Worm (Caenorhabditis elegans) whole organism, young adult: Measurements from ENCODE around the gene syx-4.

Experiments used
- B0261.1 ChIP-seq: sonication (generic microtip); optimal IDR thresholded peaks from 2 replicates; lab custom pipeline; 2016; ENCODE audit warnings: mild to moderate bottlenecking, missing genetic modification characterization, moderate library complexity, missing compliant biosample characterization
- C06A6.2 ChIP-seq: fragments of 200-800 bp; sonication (Bioruptor generic); conservative IDR thresholded peaks from 2 replicates; pipeline ENCODE4 v1.3.6; 2022; ENCODE audit warnings: missing genetic modification characterization, missing compliant biosample characterization
- F22D6.2 ChIP-seq: sonication (generic microtip); optimal IDR thresholded peaks from 2 replicates; lab custom pipeline; 2016; ENCODE audit warnings: mild to moderate bottlenecking, missing genetic modification characterization, missing compliant biosample characterization
- F33H1.4 ChIP-seq: fragments of 200-800 bp; sonication (Bioruptor generic); IDR thresholded peaks from 2 replicates; pipeline ENCODE4 v1.3.6; 2022; ENCODE audit warnings: missing genetic modification reagents, missing genetic modification characterization, missing compliant biosample characterization
- F37B4.10 ChIP-seq: fragments of 200-800 bp; sonication (Bioruptor generic); IDR thresholded peaks from 2 replicates; pipeline ENCODE4 v1.3.6; 2022; ENCODE audit warnings: missing genetic modification characterization, missing compliant biosample characterization
- F57C9.4 ChIP-seq: sonication (generic microtip); optimal IDR thresholded peaks from 2 replicates; lab custom pipeline; 2017; ENCODE audit warnings: mild to moderate bottlenecking, missing genetic modification characterization, missing compliant biosample characterization
- Y79H2A.3 ChIP-seq: fragments of 200-800 bp; sonication (Bioruptor generic); conservative IDR thresholded peaks from 2 replicates; pipeline ENCODE4 v1.3.6; 2022; ENCODE audit warnings: missing genetic modification reagents, missing genetic modification characterization, missing compliant biosample characterization
- ZK185.1 ChIP-seq: sonication (generic microtip); optimal IDR thresholded peaks from 2 replicates; lab custom pipeline; 2016; ENCODE audit warnings: mild to moderate bottlenecking, missing genetic modification characterization, missing compliant biosample characterization; ENCODE audit not compliant: poor library complexity, severe bottlenecking
- ama-1 ChIP-seq, 3 experiments: fragments of 150-350 bp in 1 of 3; sonication (generic microtip) in 2 of 3; optimal IDR thresholded peaks; 2 replicates each; lab custom pipeline; 2014 to 2018; ENCODE audit warnings: missing biosample characterization in 2 of 3, missing genetic modification characterization in 2 of 3, missing genetic modification reagents in 2 of 3
- aptf-2 ChIP-seq: fragments of 200-800 bp; sonication (Bioruptor generic); conservative IDR thresholded peaks from 2 replicates; pipeline ENCODE4 v1.3.6; 2022; ENCODE audit warnings: missing genetic modification reagents, missing genetic modification characterization, missing compliant biosample characterization
- atf-7 ChIP-seq: sonication (generic microtip); optimal IDR thresholded peaks from 2 replicates; lab custom pipeline; 2017; ENCODE audit warnings: mild to moderate bottlenecking, missing genetic modification characterization, missing compliant biosample characterization
- athp-1 ChIP-seq: sonication (generic microtip); optimal IDR thresholded peaks from 2 replicates; lab custom pipeline; 2017; ENCODE audit warnings: mild to moderate bottlenecking, missing genetic modification characterization, missing compliant biosample characterization
- attf-3 ChIP-seq: fragments of 200-800 bp; sonication (Bioruptor generic); conservative IDR thresholded peaks from 2 replicates; pipeline ENCODE4 v1.3.6; 2022; ENCODE audit warnings: missing genetic modification reagents, missing genetic modification characterization, missing compliant biosample characterization
- ceh-100 ChIP-seq: fragments of 200-800 bp; sonication (Bioruptor generic); IDR thresholded peaks from 2 replicates; pipeline ENCODE4 v1.3.6; 2022; ENCODE audit warnings: missing genetic modification reagents, missing genetic modification characterization, missing compliant biosample characterization
- ceh-91 ChIP-seq: fragments of 200-800 bp; sonication (Bioruptor generic); IDR thresholded peaks from 2 replicates; pipeline ENCODE4 v1.3.6; 2022; ENCODE audit warnings: missing genetic modification reagents, missing genetic modification characterization, missing compliant biosample characterization
- dpff-1 ChIP-seq: sonication (generic microtip); optimal IDR thresholded peaks from 2 replicates; lab custom pipeline; 2017; ENCODE audit warnings: mild to moderate bottlenecking, missing genetic modification characterization, missing compliant biosample characterization
- dpl-1 ChIP-seq: fragments of 150-350 bp; optimal IDR thresholded peaks from 2 replicates; lab custom pipeline; 2014; ENCODE audit warnings: missing biosample characterization, missing genetic modification reagents, missing genetic modification characterization
- egrh-3 ChIP-seq: fragments of 200-800 bp; sonication (Bioruptor generic); IDR thresholded peaks from 2 replicates; pipeline ENCODE4 v1.3.6; 2022; ENCODE audit warnings: missing genetic modification reagents, missing genetic modification characterization, missing compliant biosample characterization
- ets-4 ChIP-seq: fragments of 200-800 bp; sonication (Bioruptor generic); optimal IDR thresholded peaks from 2 replicates; lab custom pipeline; 2018; ENCODE audit warnings: mild to moderate bottlenecking, missing genetic modification characterization, missing compliant biosample characterization
- hsf-1 ChIP-seq: fragments of 200-800 bp; sonication (Bioruptor generic); IDR thresholded peaks from 2 replicates; pipeline ENCODE4 v1.3.6; 2022; ENCODE audit warnings: missing genetic modification reagents, missing genetic modification characterization, missing compliant biosample characterization
- lin-26 ChIP-seq: fragments of 200-800 bp; sonication (Bioruptor generic); IDR thresholded peaks from 2 replicates; pipeline ENCODE4 v1.3.6; 2022; ENCODE audit warnings: missing genetic modification reagents, missing genetic modification characterization, missing compliant biosample characterization
- lin-54 ChIP-seq: fragments of 200-800 bp; sonication (Bioruptor generic); optimal IDR thresholded peaks from 2 replicates; lab custom pipeline; 2018; ENCODE audit warnings: mild to moderate bottlenecking, missing genetic modification characterization, missing compliant biosample characterization
- lsy-27 ChIP-seq: sonication (generic microtip); optimal IDR thresholded peaks from 2 replicates; lab custom pipeline; 2017; ENCODE audit warnings: missing genetic modification characterization, mild to moderate bottlenecking, missing compliant biosample characterization, antibody characterized with exemption, missing genotype, borderline replicate concordance; ENCODE audit not compliant: insufficient read depth
- nfya-2 ChIP-seq: fragments of 200-800 bp; sonication (Bioruptor generic); IDR thresholded peaks from 2 replicates; pipeline ENCODE4 v1.3.6; 2022; ENCODE audit warnings: missing genetic modification reagents, missing genetic modification characterization, missing compliant biosample characterization
- nfyb-1 ChIP-seq: fragments of 200-800 bp; sonication (Bioruptor generic); IDR thresholded peaks from 2 replicates; pipeline ENCODE4 v1.3.6; 2022; ENCODE audit warnings: missing genetic modification reagents, missing genetic modification characterization, missing compliant biosample characterization
- pbrm-1 ChIP-seq: fragments of 200-800 bp; sonication (Bioruptor generic); IDR thresholded peaks from 2 replicates; pipeline ENCODE4 v1.3.6; 2022; ENCODE audit warnings: missing genetic modification reagents, missing genetic modification characterization, missing compliant biosample characterization
- pha-4 ChIP-seq: fragments of 150-350 bp; sonication (generic microtip); optimal IDR thresholded peaks from 2 replicates; lab custom pipeline; 2014; ENCODE audit warnings: missing biosample characterization, missing genetic modification reagents, missing genetic modification characterization
- snpc-1.3 ChIP-seq: sonication (generic microtip); optimal IDR thresholded peaks from 2 replicates; lab custom pipeline; 2017; ENCODE audit warnings: missing genetic modification characterization, mild to moderate bottlenecking, missing compliant biosample characterization, antibody characterized with exemption, moderate library complexity, missing genotype, missing genetic modification reagents; ENCODE audit not compliant: insufficient read depth
- snpc-3.4 ChIP-seq: sonication (generic microtip); optimal IDR thresholded peaks from 2 replicates; lab custom pipeline; 2017; ENCODE audit warnings: missing genetic modification characterization, mild to moderate bottlenecking, missing compliant biosample characterization, antibody characterized with exemption, moderate library complexity, missing genotype, missing genetic modification reagents
- tbp1 ChIP-seq: fragments of 200-800 bp; sonication (Bioruptor generic); optimal IDR thresholded peaks from 2 replicates; lab custom pipeline; 2018; ENCODE audit warnings: mild to moderate bottlenecking, missing genetic modification characterization, missing compliant biosample characterization
- tbx-9 ChIP-seq: sonication (generic microtip); optimal IDR thresholded peaks from 2 replicates; lab custom pipeline; 2016; ENCODE audit warnings: borderline replicate concordance, missing genetic modification characterization, inconsistent platforms, missing compliant biosample characterization
- xnd-1 ChIP-seq: sonication (generic microtip); optimal IDR thresholded peaks from 2 replicates; lab custom pipeline; 2016; ENCODE audit warnings: missing genotype, missing genetic modification reagents, missing genetic modification characterization, missing compliant biosample characterization
- zfh-2 ChIP-seq: fragments of 200-800 bp; sonication (Bioruptor generic); conservative IDR thresholded peaks from 2 replicates; pipeline ENCODE4 v1.3.6; 2022; ENCODE audit warnings: missing genetic modification reagents, missing genetic modification characterization, missing compliant biosample characterization
- ztf-18 ChIP-seq: sonication (generic microtip); optimal IDR thresholded peaks from 2 replicates; lab custom pipeline; 2016; ENCODE audit warnings: missing genotype, mild to moderate bottlenecking, missing genetic modification characterization, missing compliant biosample characterization
- ztf-25 ChIP-seq: fragments of 200-800 bp; sonication (Bioruptor generic); IDR thresholded peaks from 2 replicates; pipeline ENCODE4 v1.3.6; 2022; ENCODE audit warnings: missing genetic modification reagents, missing genetic modification characterization, missing compliant biosample characterization

The syx-4 gene

ce11 chrIV:8487183-8487582 lies 30.1 kb downstream of the syx-4 start, which contains the start of gene srlf-3:
TSS of gene srlf-3 (plus strand) at chrIV:8487483.
- no peak for TF ChIP-seq C06A6.2 (GFP tag; lab: Robert Waterston, UW)

DNA sequence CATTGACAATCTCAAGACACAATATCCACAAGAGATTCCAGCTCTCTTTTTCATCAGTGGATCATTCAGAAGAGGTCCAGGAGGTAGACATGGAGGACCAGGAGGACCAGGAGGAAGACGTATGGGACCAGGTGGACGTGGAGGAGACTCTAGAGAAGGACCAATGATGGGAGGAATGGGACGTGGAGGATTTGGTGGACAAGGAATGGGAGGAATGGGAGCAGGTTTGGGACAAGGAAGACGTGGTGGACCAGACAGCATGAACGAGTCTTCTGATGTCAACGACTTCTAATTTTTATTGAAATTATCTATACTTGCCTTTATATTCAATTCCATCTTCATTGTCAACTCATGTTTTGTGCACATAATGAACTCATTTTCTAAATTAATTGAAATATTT lies 31.0 kb downstream of the syx-4 start:
- TF ChIP-seq nfya-2 (GFP tag; lab: Robert Waterston, UW) (no peak), zfh-2 (GFP tag; lab: Robert Waterston, UW) (0 out of 2 replicates have a peak, but pooled peaks have one; percentile 25)
- TF ChIP-seq, all 124 proteins: peak for 1

DNA sequence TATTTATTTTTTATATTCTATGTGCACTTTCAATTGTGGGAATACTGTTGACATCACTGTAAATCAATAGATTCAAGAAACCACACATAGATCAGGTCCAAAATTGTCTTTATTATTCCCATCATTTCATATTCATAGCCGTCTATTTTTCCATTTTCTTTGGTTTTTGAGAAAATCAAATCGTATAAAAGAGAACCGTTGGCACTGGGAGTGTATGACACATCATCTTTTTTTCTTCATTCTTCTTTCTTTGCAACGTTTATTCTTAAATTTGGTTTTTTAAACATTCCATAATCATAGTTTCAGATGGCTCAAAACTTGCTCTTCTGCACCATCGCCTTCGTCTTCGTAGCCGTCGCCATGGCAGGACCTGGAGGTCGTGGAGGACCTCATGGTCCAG lies 32.8 kb downstream of the syx-4 start, which contains the start of gene srlf-2:
srlf-2 (plus strand) TSS at position 301 of the 400 bp plus-strand sequence.
- no peak for TF ChIP-seq aptf-2 (GFP tag; lab: Robert Waterston, UW)
- TF ChIP-seq Y79H2A.3 (GFP tag; lab: Robert Waterston, UW) = no peak
- no peak for TF ChIP-seq lsy-27
- TF ChIP-seq pha-4 (tag; lab: Kevin White, UChicago) = no peak
- no peak for TF ChIP-seq ztf-18 (tag; lab: Kevin White, UChicago)
- no peak for TF ChIP-seq ceh-91
- TF ChIP-seq atf-7 (tag; lab: Kevin White, UChicago) = no peak
- TF ChIP-seq dpl-1 = no peak
- TF ChIP-seq hsf-1 (GFP tag; lab: Robert Waterston, UW) = no peak
- no peak for TF ChIP-seq pbrm-1 (GFP tag; lab: Robert Waterston, UW)
- no peak for TF ChIP-seq snpc-3.4
- TF ChIP-seq athp-1 (tag; lab: Kevin White, UChicago) = no peak
- TF ChIP-seq tbp1 (GFP tag; lab: Kevin White, UChicago) = no peak
- TF ChIP-seq nfyb-1 (GFP tag; lab: Robert Waterston, UW) = no peak
- TF ChIP-seq egrh-3 (GFP tag; lab: Robert Waterston, UW) = no peak
- TF ChIP-seq dpff-1 (tag; lab: Kevin White, UChicago) = no peak
- TF ChIP-seq ZK185.1 = no peak
- TF ChIP-seq tbx-9 (tag; lab: Kevin White, UChicago) = no peak
- TF ChIP-seq zfh-2 (GFP tag; lab: Robert Waterston, UW) = no peak
- no peak for TF ChIP-seq xnd-1 (tag; lab: Kevin White, UChicago)
- TF ChIP-seq, all 124 proteins: peak for 0

DNA sequence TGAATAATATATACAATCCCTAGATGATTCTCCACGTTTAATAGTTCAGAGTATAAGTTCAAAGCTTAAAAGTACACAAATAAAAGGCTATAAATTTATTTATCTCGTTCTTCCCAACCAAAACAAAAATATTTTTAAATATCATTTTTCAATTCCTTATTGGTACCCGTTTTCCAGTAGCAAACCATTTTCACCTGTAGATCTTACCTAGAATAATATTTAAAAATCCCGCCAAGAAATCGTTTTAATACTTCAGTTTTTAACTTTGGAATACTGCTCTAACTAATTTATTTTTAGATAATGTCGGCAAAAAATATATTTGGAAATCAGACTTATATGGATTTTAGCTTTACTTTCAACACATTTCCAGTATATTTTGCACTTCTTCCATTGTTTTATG lies 35.2 kb downstream of the syx-4 start, which contains the start of gene sru-7:
sru-7 (plus strand) TSS at position 301 of the 400 bp plus-strand sequence.
- TF ChIP-seq ztf-25 (no peak), ets-4 (GFP tag; lab: Kevin White, UChicago) (no peak), F22D6.2 (tag; lab: Kevin White, UChicago) (no peak), ceh-100 (GFP tag; lab: Robert Waterston, UW) (no peak), F37B4.10 (GFP tag; lab: Robert Waterston, UW) (no peak), ama-1 (optimal IDR thresholded peaks at IDR 0.05; lab: Kevin White, UChicago) (no peak), ama-1 (GFP tag; optimal IDR thresholded peaks at IDR 0.05; lab: Kevin White, UChicago) (no peak), attf-3 (GFP tag; lab: Robert Waterston, UW) (no peak), F33H1.4 (GFP tag; lab: Robert Waterston, UW) (no peak), lin-54 (GFP tag; lab: Kevin White, UChicago) (no peak), nfya-2 (GFP tag; lab: Robert Waterston, UW) (no peak), lin-26 (GFP tag; lab: Robert Waterston, UW) (no peak), F57C9.4 (tag; lab: Kevin White, UChicago) (no peak), zfh-2 (GFP tag; lab: Robert Waterston, UW) (no peak), snpc-1.3 (tag; lab: Kevin White, UChicago) (no peak), B0261.1 (tag; lab: Kevin White, UChicago) (no peak), atf-7 (tag; lab: Kevin White, UChicago) (no peak)
